Fruit fly (Drosophila melanogaster) S2 (cell line): ENCODE measurements around the gene grass.

Experiments
- CG8478 ChIP-seq: fragments of >200 bp; optimal IDR thresholded peaks from 2 replicates; lab custom pipeline; 2018
- CTCF ChIP-seq, 2 experiments: fragments of >200 bp; optimal IDR thresholded peaks; 2 replicates each; lab custom pipeline; 2018

- TF ChIP-seq CG8478 (lab: Kevin White, UChicago) (no peak), CTCF (optimal IDR thresholded peaks at IDR 0.05; lab: Kevin White, UChicago) (no peak)
Measured at dm6 chr3R:27198883-27199780, 41.4 kb downstream of the grass start.
